Worm (Caenorhabditis elegans) whole organism, mixed stage, embryonic: Measurements from ENCODE around the gene dhs-23.

Source experiments
- M03D4.4 ChIP-seq: sonication (generic microtip); optimal IDR thresholded peaks from 2 replicates; lab custom pipeline; 2017; ENCODE audit warnings: mild to moderate bottlenecking, missing genetic modification characterization, missing compliant biosample characterization
- bed-3 ChIP-seq: fragments of 200-800 bp; sonication (Bioruptor generic); optimal IDR thresholded peaks from 3 replicates; lab custom pipeline; 2018; ENCODE audit warnings: mild to moderate bottlenecking, missing genetic modification characterization, moderate library complexity, missing compliant biosample characterization
- blmp-1 ChIP-seq: fragments of 150-350 bp; optimal IDR thresholded peaks from 2 replicates; lab custom pipeline; 2014; ENCODE audit warnings: missing biosample characterization, missing genetic modification characterization
- ceh-39 ChIP-seq: fragments of 150-350 bp; optimal IDR thresholded peaks from 2 replicates; lab custom pipeline; 2014; ENCODE audit warnings: missing biosample characterization, missing genetic modification characterization
- ceh-83 ChIP-seq: fragments of 200-800 bp; sonication (Bioruptor generic); optimal IDR thresholded peaks from 2 replicates; lab custom pipeline; 2018; ENCODE audit warnings: mild to moderate bottlenecking, missing genetic modification characterization, missing compliant biosample characterization
- ces-1 ChIP-seq: fragments of 150-350 bp; optimal IDR thresholded peaks from 2 replicates; lab custom pipeline; 2014; ENCODE audit warnings: missing biosample characterization, missing genetic modification reagents, missing genetic modification characterization
- cnd-1 ChIP-seq: fragments of 200-800 bp; sonication (Bioruptor generic); optimal IDR thresholded peaks from 2 replicates; lab custom pipeline; 2018; ENCODE audit warnings: mild to moderate bottlenecking, missing genetic modification characterization, missing compliant biosample characterization
- drap-1 ChIP-seq: fragments of 200-800 bp; sonication (Bioruptor generic); optimal IDR thresholded peaks from 3 replicates; lab custom pipeline; 2018; ENCODE audit warnings: mild to moderate bottlenecking, missing genetic modification characterization, missing compliant biosample characterization
- elt-1 ChIP-seq: sonication (generic microtip); optimal IDR thresholded peaks from 2 replicates; lab custom pipeline; 2017; ENCODE audit warnings: missing genetic modification characterization, mild to moderate bottlenecking, missing compliant biosample characterization, antibody characterized with exemption, moderate library complexity, borderline replicate concordance; ENCODE audit not compliant: insufficient read depth
- elt-3 ChIP-seq: fragments of 150-350 bp; optimal IDR thresholded peaks from 2 replicates; lab custom pipeline; 2014; ENCODE audit warnings: missing biosample characterization, missing genetic modification characterization
- flh-1 ChIP-seq: fragments of 200-800 bp; sonication (Bioruptor generic); optimal IDR thresholded peaks from 2 replicates; lab custom pipeline; 2018; ENCODE audit warnings: mild to moderate bottlenecking, missing genetic modification characterization, moderate library complexity, missing compliant biosample characterization
- ham-2 ChIP-seq: fragments of 200-800 bp; sonication (Bioruptor generic); optimal IDR thresholded peaks from 2 replicates; lab custom pipeline; 2018; ENCODE audit warnings: mild to moderate bottlenecking, missing genetic modification characterization, missing compliant biosample characterization
- hlh-1 ChIP-seq: fragments of 150-350 bp; optimal IDR thresholded peaks from 2 replicates; lab custom pipeline; 2014; ENCODE audit warnings: missing biosample characterization, missing genetic modification reagents, missing genetic modification characterization
- lin-32 ChIP-seq: fragments of 200-800 bp; sonication (Bioruptor generic); optimal IDR thresholded peaks from 2 replicates; lab custom pipeline; 2018; ENCODE audit warnings: mild to moderate bottlenecking, missing genetic modification characterization, missing compliant biosample characterization
- lsy-2 ChIP-seq: fragments of 150-350 bp; optimal IDR thresholded peaks from 2 replicates; lab custom pipeline; 2014; ENCODE audit warnings: missing biosample characterization, missing genetic modification characterization
- mab-5 ChIP-seq: fragments of 150-350 bp; optimal IDR thresholded peaks from 2 replicates; lab custom pipeline; 2014; ENCODE audit warnings: missing biosample characterization, missing genetic modification characterization
- mep-1 ChIP-seq: fragments of 150-350 bp; optimal IDR thresholded peaks from 2 replicates; lab custom pipeline; 2017; ENCODE audit warnings: missing biosample characterization, missing genetic modification reagents, missing genetic modification characterization, inconsistent platforms
- mls-2 ChIP-seq: sonication (generic microtip); optimal IDR thresholded peaks from 2 replicates; lab custom pipeline; 2016; ENCODE audit warnings: mild to moderate bottlenecking, missing genetic modification characterization, moderate library complexity, missing compliant biosample characterization
- nhr-12 ChIP-seq: fragments of 150-350 bp; optimal IDR thresholded peaks from 2 replicates; lab custom pipeline; 2014; ENCODE audit warnings: missing biosample characterization, missing genetic modification characterization
- nhr-237 ChIP-seq: fragments of 150-350 bp; optimal IDR thresholded peaks from 2 replicates; lab custom pipeline; 2014; ENCODE audit warnings: missing biosample characterization, missing genetic modification characterization
- nhr-28 ChIP-seq: fragments of 150-350 bp; optimal IDR thresholded peaks from 2 replicates; lab custom pipeline; 2014; ENCODE audit warnings: missing biosample characterization, missing genetic modification characterization
- nhr-76 ChIP-seq: sonication (generic microtip); optimal IDR thresholded peaks from 2 replicates; lab custom pipeline; 2017; ENCODE audit warnings: missing biosample characterization, missing genetic modification characterization
- pha-4 ChIP-seq: fragments of 150-350 bp; optimal IDR thresholded peaks from 2 replicates; lab custom pipeline; 2018; ENCODE audit warnings: missing biosample characterization, missing genetic modification reagents, missing genetic modification characterization
- sem-2 ChIP-seq: fragments of 200-800 bp; sonication (Bioruptor generic); optimal IDR thresholded peaks from 2 replicates; lab custom pipeline; 2018; ENCODE audit warnings: mild to moderate bottlenecking, missing genetic modification characterization, missing compliant biosample characterization
- snpc-4 ChIP-seq: fragments of 150-350 bp; optimal IDR thresholded peaks from 2 replicates; lab custom pipeline; 2014; ENCODE audit warnings: missing biosample characterization, missing genetic modification characterization
- tbx-8 ChIP-seq: fragments of 200-800 bp; sonication (Bioruptor generic); optimal IDR thresholded peaks from 2 replicates; lab custom pipeline; 2018; ENCODE audit warnings: mild to moderate bottlenecking, missing genetic modification characterization, moderate library complexity, missing compliant biosample characterization
- unc-120 ChIP-seq: sonication (generic microtip); optimal IDR thresholded peaks from 2 replicates; lab custom pipeline; 2017; ENCODE audit warnings: missing genetic modification characterization, missing compliant biosample characterization; ENCODE audit not compliant: poor library complexity, severe bottlenecking
- unc-62 ChIP-seq: fragments of 150-350 bp; optimal IDR thresholded peaks from 2 replicates; lab custom pipeline; 2014; ENCODE audit warnings: missing biosample characterization, missing genetic modification reagents, missing genetic modification characterization
- zip-8 ChIP-seq: fragments of 150-350 bp; optimal IDR thresholded peaks from 2 replicates; lab custom pipeline; 2014; ENCODE audit warnings: missing biosample characterization, missing genetic modification characterization
- ztf-11 ChIP-seq: fragments of 150-350 bp; optimal IDR thresholded peaks from 2 replicates; lab custom pipeline; 2014; ENCODE audit warnings: missing biosample characterization, missing genetic modification characterization

Gene dhs-23

DNA sequence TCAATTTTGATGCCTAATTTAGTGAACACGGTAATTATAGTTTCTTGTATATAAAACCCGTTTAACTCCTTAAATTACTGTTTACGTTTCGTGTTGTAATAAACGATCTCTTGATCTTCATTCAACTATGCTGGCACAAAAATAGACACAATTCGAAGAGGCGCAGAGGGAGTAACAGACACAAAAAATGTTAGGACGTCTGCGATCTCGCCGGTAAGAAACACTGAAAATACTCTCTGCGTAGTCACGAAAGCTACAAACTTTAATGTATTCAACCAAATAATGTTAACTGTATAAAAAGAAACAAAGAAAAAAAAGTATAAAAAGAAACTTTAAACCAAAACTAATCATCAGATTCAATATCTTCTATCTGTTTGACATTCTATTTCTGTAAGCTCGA lies at the start of gene dhs-23:
dhs-23 (plus strand) TSS at position 363 of the 400 bp plus-strand sequence.
- TF ChIP-seq ceh-83 (GFP tag; lab: Kevin White, UChicago) = no peak
- TF ChIP-seq zip-8 = no peak
- TF ChIP-seq nhr-237 = no peak
- no peak for TF ChIP-seq M03D4.4
- no peak for TF ChIP-seq lin-32 (GFP tag; lab: Kevin White, UChicago)
- no peak for TF ChIP-seq bed-3 (GFP tag; lab: Kevin White, UChicago)
- TF ChIP-seq elt-3 = no peak
- TF ChIP-seq hlh-1 (tag; lab: Kevin White, UChicago) = no peak

DNA sequence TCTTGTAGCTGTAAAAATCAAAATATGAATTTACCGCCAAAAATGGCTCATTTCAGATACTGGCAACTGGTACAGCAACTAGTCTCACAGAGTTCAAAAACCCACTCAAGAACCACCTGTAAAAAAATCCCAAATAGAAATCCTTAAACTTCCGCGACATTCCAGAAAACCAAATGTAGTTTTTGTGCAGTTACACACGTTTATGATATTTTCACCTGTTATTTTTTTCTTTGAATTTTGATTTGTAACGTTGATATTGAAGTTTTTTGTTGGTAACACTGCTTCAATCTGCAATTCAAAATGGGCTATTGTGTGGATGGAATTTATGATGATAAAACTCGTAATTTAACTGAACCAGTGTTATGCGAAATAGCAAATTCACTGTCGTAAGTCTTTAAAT lies 48.2 kb upstream of the dhs-23 start, which contains the start of gene srw-113:
srw-113 (plus strand) TSS at position 301 of the 400 bp plus-strand sequence.
- no peak for TF ChIP-seq unc-120 (tag; lab: Kevin White, UChicago)
- no peak for TF ChIP-seq flh-1
- TF ChIP-seq unc-62 (GFP tag; lab: Kevin White, UChicago) = no peak
- no peak for TF ChIP-seq cnd-1 (tag; lab: Kevin White, UChicago)
- no peak for TF ChIP-seq tbx-8
- no peak for TF ChIP-seq ceh-83 (GFP tag; lab: Kevin White, UChicago)
- no peak for TF ChIP-seq elt-1 (tag; lab: Kevin White, UChicago)
- TF ChIP-seq mep-1 (tag; lab: Kevin White, UChicago) = no peak
- no peak for TF ChIP-seq snpc-4 (tag; lab: Kevin White, UChicago)
- no peak for TF ChIP-seq ces-1
- TF ChIP-seq drap-1 (GFP tag; lab: Kevin White, UChicago) = no peak
- TF ChIP-seq lsy-2 (tag; lab: Kevin White, UChicago) = no peak
- TF ChIP-seq zip-8 = no peak

DNA sequence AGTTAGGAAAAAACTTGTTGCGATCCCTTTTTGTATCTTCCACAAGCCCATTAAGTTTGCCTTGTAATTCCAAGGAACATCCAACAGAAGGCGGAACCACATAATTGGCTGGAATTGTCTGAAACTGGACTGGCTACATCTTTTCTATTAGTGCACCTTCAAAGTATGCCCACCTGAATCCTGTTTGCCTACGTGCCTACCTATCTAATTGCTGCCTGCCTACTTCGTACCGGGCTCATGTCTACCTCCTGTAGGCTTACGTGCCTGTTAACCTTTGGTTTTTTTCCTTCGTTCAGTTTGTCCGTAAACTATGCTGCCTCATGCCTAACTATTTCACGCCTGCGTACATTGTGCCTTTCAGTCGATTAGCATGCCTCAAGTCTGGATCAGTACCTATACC lies 43.6 kb upstream of the dhs-23 start, which contains the start of gene wrt-7:
wrt-7 (minus strand) TSS at position 101 of the 400 bp plus-strand sequence.
- TF ChIP-seq drap-1 (GFP tag; lab: Kevin White, UChicago) (no peak), lin-32 (GFP tag; lab: Kevin White, UChicago) (no peak), nhr-237 (no peak), ztf-11 (tag; lab: Kevin White, UChicago) (no peak), snpc-4 (tag; lab: Kevin White, UChicago) (no peak), ceh-83 (GFP tag; lab: Kevin White, UChicago) (no peak), unc-62 (GFP tag; lab: Kevin White, UChicago) (no peak), M03D4.4 (no peak), elt-3 (no peak), mab-5 (no peak), tbx-8 (no peak), nhr-12 (tag; lab: Kevin White, UChicago) (no peak), zip-8 (no peak)

DNA sequence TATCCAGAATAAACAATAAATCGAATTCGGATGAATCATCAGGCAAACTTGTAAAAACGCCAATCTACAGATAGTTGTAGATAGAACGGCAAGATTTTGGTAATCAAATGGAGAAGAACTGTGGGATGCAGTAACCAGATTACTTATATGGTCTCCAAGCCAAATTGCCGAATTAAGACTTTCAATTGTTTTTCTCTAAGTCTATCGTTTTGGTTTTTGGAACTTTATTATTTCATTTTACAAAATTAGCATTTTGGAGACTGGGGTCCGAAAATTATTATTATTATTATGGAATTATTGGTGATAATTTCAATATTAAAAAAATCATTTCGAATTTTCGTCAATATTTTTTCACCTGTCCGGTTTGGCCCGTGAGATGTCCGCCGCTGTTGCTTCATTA lies 41.7 kb upstream of the dhs-23 start, which contains the start of gene clec-228:
clec-228 (minus strand) TSS at position 101 of the 400 bp plus-strand sequence.
- TF ChIP-seq mls-2 (tag; lab: Kevin White, UChicago) (no peak), blmp-1 (tag; lab: Kevin White, UChicago) (no peak), bed-3 (GFP tag; lab: Kevin White, UChicago) (no peak), zip-8 (no peak), sem-2 (GFP tag; lab: Kevin White, UChicago) (no peak), nhr-237 (no peak), M03D4.4 (no peak), pha-4 (tag; lab: Kevin White, UChicago) (no peak), tbx-8 (no peak), nhr-28 (tag; lab: Kevin White, UChicago) (no peak), nhr-76 (no peak)

DNA sequence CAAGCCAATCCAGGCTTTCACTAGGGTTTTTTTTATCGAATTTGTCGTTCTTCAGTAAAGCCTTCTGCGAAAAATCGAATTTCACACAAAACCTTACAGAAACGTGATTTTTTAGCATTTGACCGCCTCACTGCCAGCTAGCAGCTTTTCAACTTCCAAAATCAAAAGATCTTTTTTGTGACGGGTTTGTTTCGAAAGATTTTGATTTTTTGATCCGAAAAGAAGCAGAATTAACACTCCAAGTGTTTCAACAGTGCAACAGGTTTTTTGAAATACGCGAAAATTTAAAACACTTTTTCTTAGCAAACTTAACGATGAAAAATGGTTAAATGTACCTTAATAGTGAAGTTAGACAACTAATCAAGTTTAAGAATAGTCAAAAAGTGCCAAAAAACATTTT lies 39.6 kb upstream of the dhs-23 start, which contains the start of gene clec-229:
clec-229 (minus strand) TSS at position 101 of the 400 bp plus-strand sequence.
- no peak for TF ChIP-seq nhr-28 (tag; lab: Kevin White, UChicago)
- no peak for TF ChIP-seq ceh-39 (tag; lab: Kevin White, UChicago)
- TF ChIP-seq sem-2 (GFP tag; lab: Kevin White, UChicago) = no peak
- no peak for TF ChIP-seq flh-1
- no peak for TF ChIP-seq tbx-8
- TF ChIP-seq elt-3 = no peak

DNA sequence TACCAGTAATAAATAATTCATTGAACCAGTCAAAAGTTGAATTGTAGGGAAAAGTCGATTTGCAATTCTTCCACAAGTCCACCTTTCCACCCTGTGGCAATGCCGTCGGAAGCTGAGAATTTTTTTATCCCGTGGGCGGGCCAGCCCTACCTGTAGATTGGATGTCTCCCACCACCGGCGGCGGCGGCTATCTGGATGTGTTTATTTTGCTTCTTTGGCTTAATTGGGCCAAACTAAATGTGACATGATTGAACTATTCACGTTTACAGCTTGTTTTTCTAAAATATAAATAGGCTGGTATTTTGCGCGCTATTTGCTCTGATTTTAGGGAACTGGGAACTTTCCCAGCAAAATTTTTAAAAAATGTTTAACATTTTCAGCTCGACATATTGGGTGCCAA lies 36.5 kb upstream of the dhs-23 start, which contains the start of gene wrt-8:
wrt-8 (minus strand) TSS at position 101 of the 400 bp plus-strand sequence.
- TF ChIP-seq drap-1 (GFP tag; lab: Kevin White, UChicago) (no peak), tbx-8 (no peak), blmp-1 (tag; lab: Kevin White, UChicago) (no peak), ceh-39 (tag; lab: Kevin White, UChicago) (no peak), nhr-28 (tag; lab: Kevin White, UChicago) (no peak), bed-3 (GFP tag; lab: Kevin White, UChicago) (no peak), nhr-12 (tag; lab: Kevin White, UChicago) (no peak), nhr-237 (no peak), ham-2 (GFP tag; lab: Kevin White, UChicago) (no peak), mep-1 (tag; lab: Kevin White, UChicago) (no peak)
